Worm (Caenorhabditis elegans) whole organism, midembryonic: ENCODE results near the gene srab-11.

ENCODE experiments used
- T22C8.4 ChIP-seq: fragments of 200-800 bp; sonication (Bioruptor generic); IDR thresholded peaks from 2 replicates; pipeline ENCODE4 v1.3.6; 2022; ENCODE audit warnings: missing genetic modification characterization, missing compliant biosample characterization
- med-1 ChIP-seq: sonication (generic microtip); optimal IDR thresholded peaks from 2 replicates; lab custom pipeline; 2017; ENCODE audit warnings: missing genetic modification characterization, mild to moderate bottlenecking, missing compliant biosample characterization, antibody characterized with exemption, missing genetic modification reagents; ENCODE audit not compliant: insufficient read depth
- ztf-23 ChIP-seq: fragments of 200-800 bp; sonication (Bioruptor generic); IDR thresholded peaks from 2 replicates; pipeline ENCODE4 v1.3.6; 2022; ENCODE audit warnings: missing genetic modification reagents, missing genetic modification characterization, missing compliant biosample characterization

ce11 chrV:3149910-3150428 lies 3.1 kb upstream of the srab-11 start:
- no peak for TF ChIP-seq med-1
- no peak for TF ChIP-seq ztf-23
- TF ChIP-seq T22C8.4, result no peak
